Worm (Caenorhabditis elegans) whole organism, L2 larva: ENCODE results near the gene qns-1.

Experiments used
- C34F6.9 ChIP-seq: fragments of 150-350 bp; optimal IDR thresholded peaks from 2 replicates; lab custom pipeline; 2014; ENCODE audit warnings: missing biosample characterization, missing genetic modification characterization
- F13H6.1 ChIP-seq: sonication (generic microtip); optimal IDR thresholded peaks from 2 replicates; lab custom pipeline; 2016; ENCODE audit warnings: missing genetic modification characterization, missing compliant biosample characterization
- Y55F3AM.14 ChIP-seq: fragments of 200-800 bp; sonication (Bioruptor generic); optimal IDR thresholded peaks from 2 replicates; lab custom pipeline; 2018; ENCODE audit warnings: mild to moderate bottlenecking, missing genetic modification characterization, missing compliant biosample characterization
- alr-1 ChIP-seq: fragments of 150-350 bp; optimal IDR thresholded peaks from 2 replicates; lab custom pipeline; 2014; ENCODE audit warnings: missing biosample characterization, missing genetic modification characterization
- ama-1 ChIP-seq: fragments of 150-350 bp; optimal IDR thresholded peaks from 2 replicates; lab custom pipeline; 2018; ENCODE audit warnings: inconsistent platforms
- ceh-16 ChIP-seq: fragments of 150-350 bp; optimal IDR thresholded peaks from 2 replicates; lab custom pipeline; 2014; ENCODE audit warnings: missing biosample characterization, missing genetic modification characterization
- crh-2 ChIP-seq: sonication (generic microtip); optimal IDR thresholded peaks from 2 replicates; lab custom pipeline; 2017; ENCODE audit warnings: missing biosample characterization, missing genetic modification characterization
- lin-13 ChIP-seq: fragments of 150-350 bp; optimal IDR thresholded peaks from 2 replicates; lab custom pipeline; 2014; ENCODE audit warnings: missing biosample characterization, missing genetic modification reagents, missing genetic modification characterization
- lin-39 ChIP-seq: fragments of 150-350 bp; optimal IDR thresholded peaks from 2 replicates; lab custom pipeline; 2014; ENCODE audit warnings: missing biosample characterization, missing genetic modification reagents, missing genetic modification characterization
- lsy-2 ChIP-seq, 2 experiments: fragments of 150-350 bp in 1 of 2; sonication (generic microtip) in 1 of 2; optimal IDR thresholded peaks; 2 replicates each; lab custom pipeline; 2014 to 2017; ENCODE audit warnings: missing biosample characterization in 2 of 2, missing genetic modification characterization in 2 of 2
- mab-5 ChIP-seq: fragments of 150-350 bp; optimal IDR thresholded peaks from 2 replicates; lab custom pipeline; 2014; ENCODE audit warnings: missing biosample characterization, missing genetic modification characterization
- mdl-1 ChIP-seq, 2 experiments: fragments of 150-350 bp in 1 of 2; sonication (generic microtip) in 1 of 2; optimal IDR thresholded peaks; 2 replicates each; lab custom pipeline; 2017; ENCODE audit warnings: missing biosample characterization in 2 of 2, missing genetic modification characterization in 2 of 2
- nhr-10 ChIP-seq: sonication (generic microtip); optimal IDR thresholded peaks from 2 replicates; lab custom pipeline; 2017; ENCODE audit warnings: missing biosample characterization, missing genetic modification characterization
- nhr-21 ChIP-seq: fragments of 150-350 bp; optimal IDR thresholded peaks from 2 replicates; lab custom pipeline; 2014; ENCODE audit warnings: missing biosample characterization, missing genetic modification characterization
- nhr-23 ChIP-seq: fragments of 150-350 bp; optimal IDR thresholded peaks from 2 replicates; lab custom pipeline; 2014; ENCODE audit warnings: missing biosample characterization, missing genetic modification reagents, missing genetic modification characterization
- nhr-25 ChIP-seq: fragments of 150-350 bp; sonication (generic microtip); optimal IDR thresholded peaks from 3 replicates; lab custom pipeline; 2014; ENCODE audit warnings: missing biosample characterization, missing genetic modification characterization
- nhr-6 ChIP-seq: fragments of 150-350 bp; optimal IDR thresholded peaks from 2 replicates; lab custom pipeline; 2014; ENCODE audit warnings: missing biosample characterization, missing genetic modification characterization
- peb-1 ChIP-seq: fragments of 150-350 bp; optimal IDR thresholded peaks from 2 replicates; lab custom pipeline; 2014; ENCODE audit warnings: missing biosample characterization, missing genetic modification characterization
- sem-4 ChIP-seq: fragments of 150-350 bp; optimal IDR thresholded peaks from 2 replicates; lab custom pipeline; 2014; ENCODE audit warnings: missing biosample characterization, missing genetic modification reagents, missing genetic modification characterization
- snpc-4 ChIP-seq: fragments of 150-350 bp; optimal IDR thresholded peaks from 2 replicates; lab custom pipeline; 2014; ENCODE audit warnings: missing biosample characterization, missing genetic modification characterization
- unc-62 ChIP-seq: fragments of 150-350 bp; optimal IDR thresholded peaks from 2 replicates; lab custom pipeline; 2014; ENCODE audit warnings: missing biosample characterization, missing genetic modification reagents, missing genetic modification characterization
- zag-1 ChIP-seq: fragments of 150-350 bp; optimal IDR thresholded peaks from 2 replicates; lab custom pipeline; 2014; ENCODE audit warnings: missing biosample characterization, missing genetic modification characterization
- ztf-4 ChIP-seq: fragments of 150-350 bp; optimal IDR thresholded peaks from 2 replicates; lab custom pipeline; 2014; ENCODE audit warnings: missing biosample characterization, missing genetic modification characterization

Gene qns-1

ce11 chrIV:10176252-10176730, 42.8 kb downstream of the qns-1 start, which contains the start of gene rack-1 (continued):
- TF ChIP-seq mdl-1 (tag; optimal IDR thresholded peaks at IDR 0.05; lab: Kevin White, UChicago) (no peak), ztf-4 (tag; lab: Kevin White, UChicago) (no peak), nhr-25 (tag; lab: Kevin White, UChicago) (peak; percentile 34), nhr-6 (tag; lab: Kevin White, UChicago) (no peak), ceh-16 (tag; lab: Kevin White, UChicago) (peak; percentile 47), unc-62 (no peak), snpc-4 (tag; lab: Kevin White, UChicago) (no peak), lin-13 (peak; percentile 33), nhr-21 (tag; lab: Kevin White, UChicago) (peak; percentile 27), crh-2 (tag; lab: Kevin White, UChicago) (peak; percentile 79), C34F6.9 (peak; percentile 66), lin-39 (tag; lab: Kevin White, UChicago) (no peak), ama-1 (lab: Kevin White, UChicago) (no peak), nhr-23 (no peak), nhr-10 (tag; lab: Kevin White, UChicago) (no peak)

ce11 chrIV:10174932-10175732, 44.0 kb downstream of the qns-1 start:
- TF ChIP-seq peb-1 (peak; percentile 42), mdl-1 (tag; optimal IDR thresholded peaks at IDR 0.05; lab: Kevin White, UChicago) (no peak), sem-4 (tag; lab: Kevin White, UChicago) (peak; percentile 12), C34F6.9 (peak; percentile 15), F13H6.1 (tag; lab: Kevin White, UChicago) (peak; percentile 4), lsy-2 (tag; optimal IDR thresholded peaks at IDR 0.05; lab: Kevin White, UChicago) (peak in 1 of 2 experiments; percentile 16)

- TF ChIP-seq mab-5 (peak; percentile 39), alr-1 (tag; lab: Kevin White, UChicago) (no peak)
Observed at ce11 chrIV:10174328-10174727, 44.8 kb downstream of the qns-1 start, which contains the start of gene pxf-1. Gene pxf-1, minus strand, starts transcription at chrIV:10174341.

- TF ChIP-seq Y55F3AM.14 (GFP tag; lab: Kevin White, UChicago) (no peak), zag-1 (tag; lab: Kevin White, UChicago) (peak; percentile 34)
Observed at ce11 chrIV:10170808-10171207, 48.3 kb downstream of the qns-1 start.
